Fruit fly (Drosophila melanogaster) whole organism, prepupa: Measurements from ENCODE around the gene frc.

Source experiments
- CG1621 ChIP-seq: fragments of 200-800 bp; sonication (Bioruptor generic); optimal IDR thresholded peaks from 3 replicates; lab custom pipeline; 2018; ENCODE audit warnings: missing biosample characterization, mild to moderate bottlenecking, missing genetic modification characterization
- CG6854 ChIP-seq: fragments of 200-800 bp; sonication (Bioruptor generic); optimal IDR thresholded peaks from 2 replicates; lab custom pipeline; 2017; ENCODE audit warnings: missing biosample characterization, mild to moderate bottlenecking, missing genetic modification characterization
- Eip93F ChIP-seq: fragments of 200-800 bp; sonication (Bioruptor generic); optimal IDR thresholded peaks from 2 replicates; lab custom pipeline; 2016; ENCODE audit warnings: missing biosample characterization, mild to moderate bottlenecking, missing genetic modification characterization
- Met ChIP-seq: fragments of 200-800 bp; sonication (Bioruptor generic); optimal IDR thresholded peaks from 3 replicates; lab custom pipeline; 2016; ENCODE audit warnings: missing biosample characterization, missing genetic modification characterization
- esn ChIP-seq: fragments of 200-800 bp; sonication (Bioruptor generic); optimal IDR thresholded peaks from 2 replicates; lab custom pipeline; 2016; ENCODE audit warnings: missing biosample characterization, mild to moderate bottlenecking, missing genetic modification characterization, moderate library complexity

- TF ChIP-seq CG6854, result no peak
- TF ChIP-seq CG1621 (tag; lab: Kevin White, UChicago), result no peak
- no peak for TF ChIP-seq Met
- TF ChIP-seq esn (GFP tag; lab: Kevin White, UChicago), result no peak
- no peak for TF ChIP-seq Eip93F (GFP tag; lab: Kevin White, UChicago)
These were observed 28.3 kb downstream of the frc start for dm6 chr3L:17404646-17405045.
